Fruit fly (Drosophila melanogaster) whole organism, wandering third instar larva: ENCODE results near the gene CG5835.

ENCODE experiments used
- Abd-B ChIP-seq: fragments of >200 bp; optimal IDR thresholded peaks from 2 replicates; lab custom pipeline; 2017; ENCODE audit warnings: missing biosample characterization, missing genetic modification characterization
- CG32264 ChIP-seq: fragments of 200-800 bp; sonication (Bioruptor generic); optimal IDR thresholded peaks from 2 replicates; lab custom pipeline; 2016; ENCODE audit warnings: missing biosample characterization, missing genetic modification characterization
- CG9705 ChIP-seq: fragments of 200-800 bp; sonication (Bioruptor generic); optimal IDR thresholded peaks from 2 replicates; lab custom pipeline; 2018; ENCODE audit warnings: missing biosample characterization, mild to moderate bottlenecking, missing genetic modification characterization
- CrebA ChIP-seq: fragments of 200-800 bp; sonication (Bioruptor generic); optimal IDR thresholded peaks from 2 replicates; lab custom pipeline; 2016; ENCODE audit warnings: missing biosample characterization, mild to moderate bottlenecking, missing genetic modification characterization, borderline replicate concordance
- Dfd ChIP-seq: fragments of >200 bp; optimal IDR thresholded peaks from 2 replicates; lab custom pipeline; 2017; ENCODE audit warnings: missing biosample characterization, missing genetic modification characterization
- Dif ChIP-seq: fragments of 200-275, 200-300 bp; sonication (Bioruptor generic); optimal IDR thresholded peaks from 2 replicates; lab custom pipeline; 2018; ENCODE audit warnings: missing biosample characterization, missing genetic modification characterization; ENCODE audit not compliant: partially characterized antibody
- GATAd ChIP-seq: sonication (Bioruptor generic); optimal IDR thresholded peaks from 2 replicates; lab custom pipeline; 2016; ENCODE audit warnings: missing biosample characterization, missing genetic modification characterization
- HLH106 ChIP-seq: fragments of 200-800 bp; optimal IDR thresholded peaks from 3 replicates; lab custom pipeline; 2019; ENCODE audit warnings: missing biosample characterization, mild to moderate bottlenecking, missing genetic modification characterization, moderate library complexity
- Hnf4 ChIP-seq: fragments of 200-800 bp; sonication (Bioruptor generic); optimal IDR thresholded peaks from 2 replicates; lab custom pipeline; 2016; ENCODE audit warnings: missing biosample characterization, mild to moderate bottlenecking, missing genetic modification characterization
- Hr78 ChIP-seq: fragments of >200 bp; optimal IDR thresholded peaks from 2 replicates; lab custom pipeline; 2017; ENCODE audit warnings: missing biosample characterization, missing genetic modification characterization
- Hr83 ChIP-seq: fragments of 200-300 bp; sonication (Bioruptor generic); optimal IDR thresholded peaks from 2 replicates; lab custom pipeline; 2016; ENCODE audit warnings: missing biosample characterization, mild to moderate bottlenecking, missing genetic modification characterization, moderate library complexity; ENCODE audit not compliant: poor library complexity, severe bottlenecking
- Jra ChIP-seq: sonication (Bioruptor generic); optimal IDR thresholded peaks from 2 replicates; lab custom pipeline; 2016; ENCODE audit warnings: missing biosample characterization, missing genetic modification characterization
- Mio ChIP-seq: sonication (Bioruptor generic); optimal IDR thresholded peaks from 2 replicates; lab custom pipeline; 2016; ENCODE audit warnings: missing biosample characterization, missing genetic modification characterization
- Myc ChIP-seq: fragments of >200 bp; optimal IDR thresholded peaks from 2 replicates; lab custom pipeline; 2017
- N ChIP-seq: fragments of >200 bp; optimal IDR thresholded peaks from 2 replicates; lab custom pipeline; 2018; ENCODE audit warnings: missing biosample characterization, missing external identifiers, missing genetic modification characterization
- OdsH ChIP-seq: fragments of 200-800 bp; sonication (Bioruptor generic); optimal IDR thresholded peaks from 2 replicates; lab custom pipeline; 2016; ENCODE audit warnings: missing biosample characterization, mild to moderate bottlenecking, missing genetic modification characterization
- Rel ChIP-seq, 2 experiments: fragments of 200-800 bp; sonication (Bioruptor generic) in 1 of 2; optimal IDR thresholded peaks; 2 replicates in 1 of 2; 3 replicates in 1 of 2; lab custom pipeline; 2016 to 2019; ENCODE audit warnings: mild to moderate bottlenecking in 2 of 2, missing biosample characterization in 2 of 2, missing genetic modification characterization in 2 of 2, moderate library complexity in 1 of 2
- Sp1 ChIP-seq: fragments of 200-800 bp; sonication (Bioruptor generic); optimal IDR thresholded peaks from 3 replicates; lab custom pipeline; 2019; ENCODE audit warnings: missing biosample characterization, mild to moderate bottlenecking, missing genetic modification characterization, moderate library complexity
- Vsx2 ChIP-seq: fragments of 200-300, 225-300 bp; sonication (Bioruptor generic); optimal IDR thresholded peaks from 2 replicates; lab custom pipeline; 2018; ENCODE audit warnings: missing biosample characterization, missing genetic modification characterization; ENCODE audit not compliant: partially characterized antibody
- br ChIP-seq: fragments of 200-800 bp; sonication (Bioruptor generic); optimal IDR thresholded peaks from 2 replicates; lab custom pipeline; 2016; ENCODE audit warnings: missing biosample characterization, missing genetic modification characterization
- brk ChIP-seq: fragments of 200-800 bp; sonication (Bioruptor generic); optimal IDR thresholded peaks from 2 replicates; lab custom pipeline; 2016; ENCODE audit warnings: missing biosample characterization, mild to moderate bottlenecking, missing genetic modification characterization
- dl ChIP-seq, 2 experiments: fragments of 175-275, 200-275 bp in 1 of 2; fragments of 200-275 bp in 1 of 2; sonication (Bioruptor generic); optimal IDR thresholded peaks; lab custom pipeline; 2018; ENCODE audit warnings: mild to moderate bottlenecking in 2 of 2, missing biosample characterization in 2 of 2, missing genetic modification characterization in 2 of 2, moderate library complexity in 2 of 2; ENCODE audit not compliant: partially characterized antibody in 2 of 2, insufficient read depth in 1 of 2
- dmrt93B ChIP-seq: fragments of 200-800 bp; sonication (Bioruptor generic); optimal IDR thresholded peaks from 2 replicates; lab custom pipeline; 2018; ENCODE audit warnings: missing biosample characterization, mild to moderate bottlenecking, missing genetic modification characterization
- dsf ChIP-seq: sonication (Bioruptor generic); optimal IDR thresholded peaks from 2 replicates; lab custom pipeline; 2016; ENCODE audit warnings: missing biosample characterization, missing genetic modification characterization, borderline replicate concordance
- ey ChIP-seq: fragments of 200-800 bp; sonication (Bioruptor generic); optimal IDR thresholded peaks from 2 replicates; lab custom pipeline; 2016; ENCODE audit warnings: missing biosample characterization, missing genetic modification characterization
- foxo ChIP-seq, 2 experiments: fragments of 200-800 bp; sonication (Bioruptor generic); optimal IDR thresholded peaks; 2 replicates in 1 of 2; 3 replicates in 1 of 2; lab custom pipeline; 2016 to 2017; ENCODE audit warnings: missing biosample characterization in 2 of 2, missing genetic modification characterization in 2 of 2
- fru ChIP-seq: fragments of 200-800 bp; sonication (Bioruptor generic); optimal IDR thresholded peaks from 3 replicates; lab custom pipeline; 2016; ENCODE audit warnings: missing biosample characterization, mild to moderate bottlenecking, missing genetic modification characterization
- h ChIP-seq: fragments of 200-800 bp; sonication (Bioruptor generic); optimal IDR thresholded peaks from 3 replicates; lab custom pipeline; 2016; ENCODE audit warnings: missing biosample characterization, mild to moderate bottlenecking, missing genetic modification characterization
- jim ChIP-seq: fragments of 175-275, 200-325 bp; sonication (Bioruptor generic); optimal IDR thresholded peaks from 2 replicates; lab custom pipeline; 2016; ENCODE audit warnings: missing biosample characterization, mild to moderate bottlenecking, missing genetic modification characterization
- lola ChIP-seq: fragments of >200 bp; optimal IDR thresholded peaks from 2 replicates; lab custom pipeline; 2017; ENCODE audit warnings: missing biosample characterization, missing genetic modification characterization
- pan ChIP-seq: fragments of >200 bp; optimal IDR thresholded peaks from 2 replicates; lab custom pipeline; 2017
- psq ChIP-seq: fragments of 200-800 bp; sonication (Bioruptor generic); optimal IDR thresholded peaks from 3 replicates; lab custom pipeline; 2017; ENCODE audit warnings: missing biosample characterization, mild to moderate bottlenecking, missing genetic modification characterization, moderate library complexity
- rgr ChIP-seq: fragments of 200-800 bp; sonication (Bioruptor generic); optimal IDR thresholded peaks from 3 replicates; lab custom pipeline; 2016; ENCODE audit warnings: missing biosample characterization, mild to moderate bottlenecking, missing genetic modification characterization
- sage ChIP-seq: fragments of 200-800 bp; sonication (Bioruptor generic); optimal IDR thresholded peaks from 2 replicates; lab custom pipeline; 2016; ENCODE audit warnings: missing biosample characterization, mild to moderate bottlenecking, missing genetic modification characterization
- sv ChIP-seq: fragments of 200-800 bp; sonication (Bioruptor generic); optimal IDR thresholded peaks from 3 replicates; lab custom pipeline; 2016; ENCODE audit warnings: missing biosample characterization, missing genetic modification characterization
- tai ChIP-seq: sonication (Bioruptor generic); optimal IDR thresholded peaks from 2 replicates; lab custom pipeline; 2016; ENCODE audit warnings: missing biosample characterization, missing genetic modification characterization
- usp ChIP-seq: fragments of >200 bp; optimal IDR thresholded peaks from 2 replicates; lab custom pipeline; 2017; ENCODE audit warnings: missing biosample characterization, missing genetic modification characterization
- woc ChIP-seq: sonication (Bioruptor generic); optimal IDR thresholded peaks from 2 replicates; lab custom pipeline; 2016; ENCODE audit warnings: missing biosample characterization, mild to moderate bottlenecking, missing genetic modification characterization

CG5835 gene

dm6 chr3R:19165620-19166055 lies 12.2 kb upstream of the CG5835 start:
- TF ChIP-seq psq = peak; percentile 80
- no peak for TF ChIP-seq dmrt93B
- no peak for TF ChIP-seq sv
- peak; percentile 1 for TF ChIP-seq jim
- TF ChIP-seq Myc = no peak
- no peak for TF ChIP-seq HLH106 (tag; lab: Kevin White, UChicago)
- no peak for TF ChIP-seq Hr83 (GFP tag; lab: Kevin White, UChicago)
- peak in 1 of 2 experiments; percentile 53 for TF ChIP-seq foxo (GFP tag; optimal IDR thresholded peaks at IDR 0.05; lab: Kevin White, UChicago)
- TF ChIP-seq ey (GFP tag; lab: Kevin White, UChicago) = no peak
- no peak for TF ChIP-seq Mio (GFP tag; lab: Kevin White, UChicago)
- no peak for TF ChIP-seq h (GFP tag; lab: Kevin White, UChicago)
- no peak for TF ChIP-seq tai (GFP tag; lab: Kevin White, UChicago)
- peak; percentile 66 for TF ChIP-seq Sp1 (GFP tag; lab: Kevin White, UChicago)
- peak; percentile 59 for TF ChIP-seq sage
- TF ChIP-seq N (GFP tag; lab: Kevin White, UChicago) = no peak
- no peak for TF ChIP-seq rgr (GFP tag; lab: Kevin White, UChicago)
- TF ChIP-seq Dfd (GFP tag; lab: Kevin White, UChicago) = no peak
- peak; percentile 78 for TF ChIP-seq Vsx2 (GFP tag; lab: Kevin White, UChicago)
- TF ChIP-seq GATAd (GFP tag; lab: Kevin White, UChicago) = no peak
- no peak for TF ChIP-seq Hnf4
- no peak for TF ChIP-seq OdsH (GFP tag; lab: Kevin White, UChicago)
- peak; percentile 93 for TF ChIP-seq Dif (GFP tag; lab: Kevin White, UChicago)
- no peak for TF ChIP-seq pan
- no peak for TF ChIP-seq br (GFP tag; lab: Kevin White, UChicago)
- TF ChIP-seq fru (GFP tag; lab: Kevin White, UChicago) = no peak
- TF ChIP-seq dl (GFP tag; optimal IDR thresholded peaks at IDR 0.05; lab: Kevin White, UChicago; ENCODE audit: insufficient read depth in 1 of 2, partially characterized antibody in 2 of 2) = peak; percentile 84 to 90
- TF ChIP-seq CG9705 = no peak
- no peak for TF ChIP-seq brk (GFP tag; lab: Kevin White, UChicago)
- TF ChIP-seq CG32264 = peak; percentile 34
- TF ChIP-seq Jra = no peak
- no peak for TF ChIP-seq dsf (GFP tag; lab: Kevin White, UChicago)
- TF ChIP-seq Hr78 (GFP tag; lab: Kevin White, UChicago) = no peak
- peak; percentile 58 for TF ChIP-seq Rel (GFP tag; optimal IDR thresholded peaks at IDR 0.05; lab: Kevin White, UChicago)
- peak; percentile 37 for TF ChIP-seq Rel (tag; optimal IDR thresholded peaks at IDR 0.05; lab: Kevin White, UChicago)
- TF ChIP-seq Abd-B = no peak
- peak; percentile 80 for TF ChIP-seq CrebA (GFP tag; lab: Kevin White, UChicago)
- TF ChIP-seq usp (GFP tag; lab: Kevin White, UChicago) = no peak
- no peak for TF ChIP-seq woc (GFP tag; lab: Kevin White, UChicago)
- TF ChIP-seq lola (GFP tag; lab: Kevin White, UChicago) = no peak

DNA sequence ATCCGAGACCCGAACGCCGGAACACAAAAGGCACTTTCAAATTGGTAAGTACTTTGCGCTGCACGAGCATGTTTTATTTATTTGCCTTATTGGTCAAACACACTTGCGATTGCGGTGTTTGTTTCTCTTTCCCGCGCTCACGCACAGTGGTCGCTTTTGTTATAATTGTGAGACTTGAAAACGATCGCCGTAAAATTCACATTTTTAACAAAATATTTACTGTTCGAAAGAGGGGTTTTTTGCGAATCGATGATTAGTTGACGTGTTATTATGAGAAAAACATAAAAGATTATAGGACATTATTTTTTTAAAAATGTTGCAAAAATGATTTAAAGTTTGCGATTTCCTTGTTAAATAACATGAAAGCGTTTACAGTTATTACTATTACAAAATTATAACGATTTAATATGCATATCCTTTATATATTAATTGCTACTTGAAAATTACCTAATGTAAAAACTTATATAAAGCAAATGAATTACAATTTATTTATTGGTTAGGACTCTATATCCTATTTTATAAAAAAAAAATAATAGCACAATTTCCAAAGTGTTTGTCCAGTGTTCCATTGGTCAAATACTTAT lies 11.5 kb upstream of the CG5835 start:
- TF ChIP-seq Sp1 (GFP tag; lab: Kevin White, UChicago) (no peak), jim (no peak), Jra (no peak), Hr83 (GFP tag; lab: Kevin White, UChicago) (no peak), ey (GFP tag; lab: Kevin White, UChicago) (no peak), Abd-B (no peak), sage (peak; percentile 26), foxo (GFP tag; optimal IDR thresholded peaks at IDR 0.05; lab: Kevin White, UChicago) (peak in 1 of 2 experiments; percentile 33), dl (GFP tag; optimal IDR thresholded peaks at IDR 0.05; lab: Kevin White, UChicago; ENCODE audit: insufficient read depth in 1 of 2, partially characterized antibody in 2 of 2) (no peak), sv (no peak), GATAd (GFP tag; lab: Kevin White, UChicago) (no peak), Vsx2 (GFP tag; lab: Kevin White, UChicago) (no peak), lola (GFP tag; lab: Kevin White, UChicago) (no peak), psq (no peak), pan (no peak), CrebA (GFP tag; lab: Kevin White, UChicago) (no peak), OdsH (GFP tag; lab: Kevin White, UChicago) (peak; percentile 10), Dif (GFP tag; lab: Kevin White, UChicago) (no peak), dmrt93B (peak; percentile 5), HLH106 (tag; lab: Kevin White, UChicago) (peak; percentile 30), CG32264 (peak; percentile 55), br (GFP tag; lab: Kevin White, UChicago) (no peak), usp (GFP tag; lab: Kevin White, UChicago) (no peak), Dfd (GFP tag; lab: Kevin White, UChicago) (no peak), h (GFP tag; lab: Kevin White, UChicago) (peak; percentile 23), tai (GFP tag; lab: Kevin White, UChicago) (no peak), Myc (no peak), Hr78 (GFP tag; lab: Kevin White, UChicago) (no peak), Rel (GFP tag; optimal IDR thresholded peaks at IDR 0.05; lab: Kevin White, UChicago) (no peak), Rel (tag; optimal IDR thresholded peaks at IDR 0.05; lab: Kevin White, UChicago) (no peak), CG9705 (no peak), fru (GFP tag; lab: Kevin White, UChicago) (peak; percentile 5), rgr (GFP tag; lab: Kevin White, UChicago) (peak; percentile 35), brk (GFP tag; lab: Kevin White, UChicago) (no peak), N (GFP tag; lab: Kevin White, UChicago) (no peak), Hnf4 (no peak), dsf (GFP tag; lab: Kevin White, UChicago) (no peak), woc (GFP tag; lab: Kevin White, UChicago) (peak; percentile 33), Mio (GFP tag; lab: Kevin White, UChicago) (no peak)
